Worm (Caenorhabditis elegans): Measurements from ENCODE around the gene srh-129.

srh-129 gene

ce11 chrV:5146394-5146793 lies 2.7 kb upstream of the srh-129 start, which contains the start of gene F14F9.6 (continued):
- TF ChIP-seq nfya-1 (tag; optimal IDR thresholded peaks at IDR 0.05; ENCODE audit: borderline replicate concordance, insufficient read depth) (no peak), egl-44 (GFP tag; IDR thresholded peaks at IDR 0.05) (no peak), let-607 (tag; optimal IDR thresholded peaks at IDR 0.05) (no peak), ceh-79 (tag; optimal IDR thresholded peaks at IDR 0.05) (no peak)

ce11 chrV:5144541-5144940 lies 856 bp upstream of the srh-129 start, which contains the start of gene F14F9.2:
TSS of gene F14F9.2 (plus strand) at chrV:5144841.
- TF ChIP-seq mes-4 (tag; optimal IDR thresholded peaks at IDR 0.05), result no peak
- TF ChIP-seq atf-7 (tag; optimal IDR thresholded peaks at IDR 0.05), result no peak
- no peak for TF ChIP-seq ztf-25 (GFP tag; IDR thresholded peaks at IDR 0.05)
- TF ChIP-seq sea-2 (GFP tag; IDR thresholded peaks at IDR 0.05), result no peak
- TF ChIP-seq K11D2.4 (GFP tag; IDR thresholded peaks at IDR 0.05), result no peak
- TF ChIP-seq efl-1 (GFP tag; optimal IDR thresholded peaks at IDR 0.05), result no peak
- TF ChIP-seq lsy-27 (tag; optimal IDR thresholded peaks at IDR 0.05; ENCODE audit: borderline replicate concordance, insufficient read depth), result no peak
- no peak for TF ChIP-seq ama-1 (optimal IDR thresholded peaks at IDR 0.05)
- TF ChIP-seq ama-1 (GFP tag; optimal IDR thresholded peaks at IDR 0.05), result no peak
- no peak for TF ChIP-seq Y56A3A.18 (GFP tag; IDR thresholded peaks at IDR 0.05)
- no peak for TF ChIP-seq let-526 (GFP tag; IDR thresholded peaks at IDR 0.05)
- TF ChIP-seq dox-1 (GFP tag; IDR thresholded peaks at IDR 0.05), result no peak
- no peak for TF ChIP-seq egl-44 (GFP tag; IDR thresholded peaks at IDR 0.05)
- no peak for TF ChIP-seq ceh-100 (GFP tag; IDR thresholded peaks at IDR 0.05)
- TF ChIP-seq tbp1 (GFP tag; optimal IDR thresholded peaks at IDR 0.05), result no peak
- no peak for TF ChIP-seq F22D6.2 (tag; optimal IDR thresholded peaks at IDR 0.05)

ce11 chrV:5137919-5138318 lies 5.8 kb downstream of the srh-129 start, which contains the start of gene F14F9.3:
TSS of gene F14F9.3 (plus strand) at chrV:5138219.
- TF ChIP-seq T07F8.4 (tag; optimal IDR thresholded peaks at IDR 0.05) (no peak), hmg-1.2 (GFP tag; IDR thresholded peaks at IDR 0.05) (no peak), ceh-100 (GFP tag; IDR thresholded peaks at IDR 0.05) (no peak), cebp-2 (GFP tag; IDR thresholded peaks at IDR 0.05) (no peak)

ce11 chrV:5132441-5132840 lies 11.2 kb downstream of the srh-129 start, which contains the start of gene F14F9.4:
TSS of gene F14F9.4 (plus strand) at chrV:5132741.
- TF ChIP-seq egrh-3 (GFP tag; IDR thresholded peaks at IDR 0.05), result no peak
- TF ChIP-seq ztf-26 (tag; optimal IDR thresholded peaks at IDR 0.05), result no peak
- TF ChIP-seq egl-18 (GFP tag; IDR thresholded peaks at IDR 0.05), result no peak
- no peak for TF ChIP-seq B0035.1 (tag; optimal IDR thresholded peaks at IDR 0.05)
- no peak for TF ChIP-seq B0261.1 (tag; optimal IDR thresholded peaks at IDR 0.05)
- TF ChIP-seq die-1 (tag; optimal IDR thresholded peaks at IDR 0.05), result no peak
- no peak for TF ChIP-seq K12H6.12 (tag; optimal IDR thresholded peaks at IDR 0.05)
- no peak for TF ChIP-seq ccch-3 (GFP tag; optimal IDR thresholded peaks at IDR 0.05)
- no peak for TF ChIP-seq dox-1 (GFP tag; IDR thresholded peaks at IDR 0.05)
- TF ChIP-seq snpc-3.4 (tag; optimal IDR thresholded peaks at IDR 0.05), result no peak

ce11 chrV:5131380-5131779 lies 12.3 kb downstream of the srh-129 start:
- TF ChIP-seq F52B5.7 (tag; optimal IDR thresholded peaks at IDR 0.05), result no peak
- TF ChIP-seq cebp-1 (GFP tag; IDR thresholded peaks at IDR 0.05), result peak; percentile 97
- TF ChIP-seq cebp-1 (tag; optimal IDR thresholded peaks at IDR 0.05), result peak; percentile 99
- no peak for TF ChIP-seq xnd-1 (tag; optimal IDR thresholded peaks at IDR 0.05)
- TF ChIP-seq F57A8.1 (GFP tag; optimal IDR thresholded peaks at IDR 0.05), result no peak
- peak; percentile 44 for TF ChIP-seq attf-5 (GFP tag; optimal IDR thresholded peaks at IDR 0.05)
- TF ChIP-seq let-607 (tag; optimal IDR thresholded peaks at IDR 0.05), result no peak
- TF ChIP-seq bed-1 (GFP tag; IDR thresholded peaks at IDR 0.05), result no peak
